Worm (Caenorhabditis elegans) whole organism, young adult: Measurements from ENCODE around the gene sbsp-1.

ENCODE experiments used
- B0019.2 ChIP-seq: fragments of 200-800 bp; sonication (Bioruptor generic); conservative IDR thresholded peaks from 2 replicates; pipeline ENCODE4 v1.3.6; 2022; ENCODE audit warnings: missing genetic modification reagents, missing genetic modification characterization, missing compliant biosample characterization
- B0035.1 ChIP-seq: sonication (generic microtip); optimal IDR thresholded peaks from 2 replicates; lab custom pipeline; 2016; ENCODE audit warnings: missing genetic modification characterization, mild to moderate bottlenecking, missing compliant biosample characterization, missing genotype, missing genetic modification reagents
- B0261.1 ChIP-seq: sonication (generic microtip); optimal IDR thresholded peaks from 2 replicates; lab custom pipeline; 2016; ENCODE audit warnings: mild to moderate bottlenecking, missing genetic modification characterization, moderate library complexity, missing compliant biosample characterization
- D2030.7 ChIP-seq: fragments of 200-800 bp; sonication (Bioruptor generic); IDR thresholded peaks from 2 replicates; pipeline ENCODE4 v1.3.6; 2022; ENCODE audit warnings: missing genetic modification reagents, missing genetic modification characterization, missing compliant biosample characterization
- F22D6.2 ChIP-seq: sonication (generic microtip); optimal IDR thresholded peaks from 2 replicates; lab custom pipeline; 2016; ENCODE audit warnings: mild to moderate bottlenecking, missing genetic modification characterization, missing compliant biosample characterization
- F37B4.10 ChIP-seq: fragments of 200-800 bp; sonication (Bioruptor generic); IDR thresholded peaks from 2 replicates; pipeline ENCODE4 v1.3.6; 2022; ENCODE audit warnings: missing genetic modification characterization, missing compliant biosample characterization
- F39B2.1 ChIP-seq: fragments of 200-800 bp; sonication (Bioruptor generic); IDR thresholded peaks from 2 replicates; pipeline ENCODE4 v1.3.6; 2022; ENCODE audit warnings: missing genetic modification reagents, missing genetic modification characterization, missing compliant biosample characterization
- F49E8.2 ChIP-seq: sonication (generic microtip); optimal IDR thresholded peaks from 3 replicates; lab custom pipeline; 2017; ENCODE audit warnings: missing genetic modification characterization, mild to moderate bottlenecking, missing compliant biosample characterization, antibody characterized with exemption, moderate library complexity; ENCODE audit not compliant: insufficient read depth
- K11D2.4 ChIP-seq: fragments of 200-800 bp; sonication (Bioruptor generic); IDR thresholded peaks from 2 replicates; pipeline ENCODE4 v1.3.6; 2022; ENCODE audit warnings: missing genetic modification reagents, missing genetic modification characterization, missing compliant biosample characterization
- K12H6.12 ChIP-seq: fragments of 200-800 bp; sonication (Bioruptor generic); optimal IDR thresholded peaks from 2 replicates; lab custom pipeline; 2018; ENCODE audit warnings: mild to moderate bottlenecking, missing genetic modification characterization, missing compliant biosample characterization
- T07F8.4 ChIP-seq: sonication (generic microtip); optimal IDR thresholded peaks from 2 replicates; lab custom pipeline; 2016; ENCODE audit warnings: mild to moderate bottlenecking, missing genetic modification characterization, moderate library complexity, missing compliant biosample characterization
- Y95B8A.8 ChIP-seq: fragments of 200-800 bp; sonication (Bioruptor generic); IDR thresholded peaks from 2 replicates; pipeline ENCODE4 v1.3.6; 2022; ENCODE audit warnings: missing genetic modification reagents, missing genetic modification characterization, missing compliant biosample characterization
- ZK185.1 ChIP-seq: sonication (generic microtip); optimal IDR thresholded peaks from 2 replicates; lab custom pipeline; 2016; ENCODE audit warnings: mild to moderate bottlenecking, missing genetic modification characterization, missing compliant biosample characterization; ENCODE audit not compliant: poor library complexity, severe bottlenecking
- akir-1 ChIP-seq: fragments of 200-800 bp; sonication (Bioruptor generic); optimal IDR thresholded peaks from 2 replicates; lab custom pipeline; 2018; ENCODE audit warnings: mild to moderate bottlenecking, missing genetic modification characterization, moderate library complexity, missing compliant biosample characterization
- atf-7 ChIP-seq: sonication (generic microtip); optimal IDR thresholded peaks from 2 replicates; lab custom pipeline; 2017; ENCODE audit warnings: mild to moderate bottlenecking, missing genetic modification characterization, missing compliant biosample characterization
- attf-6 ChIP-seq: fragments of 200-800 bp; sonication (Bioruptor generic); IDR thresholded peaks from 2 replicates; pipeline ENCODE4 v1.3.6; 2022; ENCODE audit warnings: missing genetic modification reagents, missing genetic modification characterization, missing compliant biosample characterization
- bed-2 ChIP-seq: fragments of 200-800 bp; sonication (Bioruptor generic); IDR thresholded peaks from 2 replicates; pipeline ENCODE4 v1.3.6; 2022; ENCODE audit warnings: missing genetic modification reagents, missing genetic modification characterization, missing compliant biosample characterization
- cebp-1 ChIP-seq, 2 experiments: fragments of 200-800 bp in 1 of 2; sonication (Bioruptor generic) in 1 of 2; sonication (generic microtip) in 1 of 2; IDR thresholded peaks in 1 of 2; optimal IDR thresholded peaks in 1 of 2; 2 replicates each; pipeline versions ENCODE4 v1.3.6 to Lab custom; 2017 to 2022; ENCODE audit warnings: missing compliant biosample characterization in 2 of 2, missing genetic modification characterization in 2 of 2, mild to moderate bottlenecking in 1 of 2, missing genetic modification reagents in 1 of 2, moderate library complexity in 1 of 2
- die-1 ChIP-seq: sonication (generic microtip); optimal IDR thresholded peaks from 2 replicates; lab custom pipeline; 2016; ENCODE audit warnings: missing genotype, mild to moderate bottlenecking, missing genetic modification characterization, missing compliant biosample characterization
- dox-1 ChIP-seq: fragments of 200-800 bp; sonication (Bioruptor generic); IDR thresholded peaks from 2 replicates; pipeline ENCODE4 v1.3.6; 2022; ENCODE audit warnings: missing genetic modification reagents, missing genetic modification characterization, missing compliant biosample characterization
- dpff-1 ChIP-seq: sonication (generic microtip); optimal IDR thresholded peaks from 2 replicates; lab custom pipeline; 2017; ENCODE audit warnings: mild to moderate bottlenecking, missing genetic modification characterization, missing compliant biosample characterization
- egrh-3 ChIP-seq: fragments of 200-800 bp; sonication (Bioruptor generic); IDR thresholded peaks from 2 replicates; pipeline ENCODE4 v1.3.6; 2022; ENCODE audit warnings: missing genetic modification reagents, missing genetic modification characterization, missing compliant biosample characterization
- gei-17 ChIP-seq: fragments of 200-800 bp; sonication (Bioruptor generic); optimal IDR thresholded peaks from 2 replicates; lab custom pipeline; 2018; ENCODE audit warnings: mild to moderate bottlenecking, missing genetic modification characterization, missing compliant biosample characterization
- hmg-20 ChIP-seq: fragments of 200-800 bp; sonication (Bioruptor generic); IDR thresholded peaks from 2 replicates; pipeline ENCODE4 v1.3.6; 2022; ENCODE audit warnings: missing genetic modification reagents, missing genetic modification characterization, missing compliant biosample characterization
- lin-40 ChIP-seq: sonication (generic microtip); optimal IDR thresholded peaks from 2 replicates; lab custom pipeline; 2016; ENCODE audit warnings: missing genetic modification characterization, mild to moderate bottlenecking, missing compliant biosample characterization, missing genotype, missing genetic modification reagents
- lin-54 ChIP-seq: fragments of 200-800 bp; sonication (Bioruptor generic); optimal IDR thresholded peaks from 2 replicates; lab custom pipeline; 2018; ENCODE audit warnings: mild to moderate bottlenecking, missing genetic modification characterization, missing compliant biosample characterization
- lir-1 ChIP-seq: fragments of 200-800 bp; sonication (Bioruptor generic); conservative IDR thresholded peaks from 2 replicates; pipeline ENCODE4 v1.3.6; 2022; ENCODE audit warnings: missing genetic modification reagents, missing genetic modification characterization, missing compliant biosample characterization
- lsl-1 ChIP-seq: fragments of 200-800 bp; sonication (Bioruptor generic); optimal IDR thresholded peaks from 2 replicates; lab custom pipeline; 2018; ENCODE audit warnings: mild to moderate bottlenecking, missing genetic modification characterization, moderate library complexity, missing compliant biosample characterization
- madf-3 ChIP-seq: fragments of 200-800 bp; sonication (Bioruptor generic); IDR thresholded peaks from 2 replicates; pipeline ENCODE4 v1.3.6; 2022; ENCODE audit warnings: missing genetic modification reagents, missing genetic modification characterization, missing compliant biosample characterization
- madf-6 ChIP-seq: fragments of 200-800 bp; sonication (Bioruptor generic); IDR thresholded peaks from 2 replicates; pipeline ENCODE4 v1.3.6; 2022; ENCODE audit warnings: missing genetic modification reagents, missing genetic modification characterization, missing compliant biosample characterization
- nfya-2 ChIP-seq: fragments of 200-800 bp; sonication (Bioruptor generic); IDR thresholded peaks from 2 replicates; pipeline ENCODE4 v1.3.6; 2022; ENCODE audit warnings: missing genetic modification reagents, missing genetic modification characterization, missing compliant biosample characterization
- nfyb-1 ChIP-seq: fragments of 200-800 bp; sonication (Bioruptor generic); IDR thresholded peaks from 2 replicates; pipeline ENCODE4 v1.3.6; 2022; ENCODE audit warnings: missing genetic modification reagents, missing genetic modification characterization, missing compliant biosample characterization
- nhr-120 ChIP-seq: fragments of 200-800 bp; sonication (Bioruptor generic); IDR thresholded peaks from 2 replicates; pipeline ENCODE4 v1.3.6; 2022; ENCODE audit warnings: missing genetic modification characterization, missing compliant biosample characterization
- nhr-179 ChIP-seq: sonication (generic microtip); optimal IDR thresholded peaks from 2 replicates; lab custom pipeline; 2016; ENCODE audit warnings: mild to moderate bottlenecking, missing genetic modification characterization, missing compliant biosample characterization
- nhr-27 ChIP-seq: fragments of 200-800 bp; sonication (Bioruptor generic); optimal IDR thresholded peaks from 2 replicates; lab custom pipeline; 2018; ENCODE audit warnings: mild to moderate bottlenecking, missing genetic modification characterization, moderate library complexity, missing compliant biosample characterization
- pha-4 ChIP-seq: fragments of 150-350 bp; sonication (generic microtip); optimal IDR thresholded peaks from 2 replicates; lab custom pipeline; 2014; ENCODE audit warnings: missing biosample characterization, missing genetic modification reagents, missing genetic modification characterization
- rec-8 ChIP-seq, 2 experiments: sonication (generic microtip); optimal IDR thresholded peaks; 2 replicates each; lab custom pipeline; 2016; ENCODE audit warnings: mild to moderate bottlenecking in 2 of 2, missing genetic modification characterization in 2 of 2, missing genetic modification reagents in 2 of 2, missing genotype in 2 of 2, missing biosample characterization in 1 of 2, missing compliant biosample characterization in 1 of 2, moderate library complexity in 1 of 2
- tbx-9 ChIP-seq: sonication (generic microtip); optimal IDR thresholded peaks from 2 replicates; lab custom pipeline; 2016; ENCODE audit warnings: borderline replicate concordance, missing genetic modification characterization, inconsistent platforms, missing compliant biosample characterization
- tlf-1 ChIP-seq: fragments of 200-800 bp; sonication (Bioruptor generic); optimal IDR thresholded peaks from 2 replicates; lab custom pipeline; 2018; ENCODE audit warnings: mild to moderate bottlenecking, missing genetic modification characterization, missing compliant biosample characterization
- unc-130 ChIP-seq: sonication (generic microtip); optimal IDR thresholded peaks from 2 replicates; lab custom pipeline; 2016; ENCODE audit warnings: missing genetic modification reagents, missing genetic modification characterization, missing compliant biosample characterization
- zfh-2 ChIP-seq: fragments of 200-800 bp; sonication (Bioruptor generic); conservative IDR thresholded peaks from 2 replicates; pipeline ENCODE4 v1.3.6; 2022; ENCODE audit warnings: missing genetic modification reagents, missing genetic modification characterization, missing compliant biosample characterization
- ztf-25 ChIP-seq: fragments of 200-800 bp; sonication (Bioruptor generic); IDR thresholded peaks from 2 replicates; pipeline ENCODE4 v1.3.6; 2022; ENCODE audit warnings: missing genetic modification reagents, missing genetic modification characterization, missing compliant biosample characterization
- ztf-26 ChIP-seq: sonication (generic microtip); optimal IDR thresholded peaks from 2 replicates; lab custom pipeline; 2017; ENCODE audit warnings: missing genetic modification characterization, missing compliant biosample characterization

The sbsp-1 gene

DNA sequence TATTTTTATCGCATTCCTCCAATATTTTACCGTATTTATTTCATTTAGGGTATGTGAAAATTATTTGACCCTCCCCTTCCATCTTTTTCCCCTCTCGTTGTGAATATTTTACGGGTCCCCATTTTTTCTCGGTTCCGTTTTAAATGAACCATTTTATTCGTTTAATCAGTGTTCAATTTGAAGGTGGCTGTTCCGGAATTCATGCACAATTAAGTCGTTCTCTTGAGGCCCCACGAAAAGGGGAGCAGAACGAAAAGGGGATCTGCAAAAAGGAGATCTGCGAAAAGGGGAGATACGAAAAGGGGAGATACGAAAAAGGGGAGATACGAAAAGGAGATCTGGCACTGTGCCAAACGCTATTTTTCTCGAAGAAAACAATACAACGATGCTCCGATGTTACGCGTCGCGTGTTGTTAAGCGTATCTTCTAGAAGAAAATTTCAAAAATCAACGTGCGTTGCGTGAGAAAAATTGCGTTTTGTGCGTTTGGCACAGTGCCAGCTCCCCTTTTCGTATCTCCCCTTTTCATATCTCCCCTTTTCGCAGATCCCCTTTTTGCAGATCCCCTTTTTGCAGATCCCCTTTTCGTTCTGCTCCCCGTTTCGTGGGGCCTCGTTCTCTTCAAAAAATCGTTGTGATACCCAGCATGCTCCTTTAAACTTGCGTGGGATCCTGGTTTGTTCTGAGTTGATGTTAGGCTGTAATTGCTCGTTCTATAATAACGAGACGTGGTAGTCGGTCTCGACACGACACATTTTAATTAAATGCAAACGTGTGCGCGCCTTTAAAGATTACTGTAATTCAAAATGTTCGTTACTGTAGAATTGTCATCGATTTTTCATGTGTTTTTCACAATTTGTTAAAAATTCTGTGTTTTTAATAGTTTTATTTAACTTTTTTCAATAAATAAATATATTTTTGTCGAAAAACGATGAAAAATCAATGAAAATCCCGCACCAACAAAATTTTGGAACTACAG, 21.6 kb upstream of the sbsp-1 start (continued):
- TF ChIP-seq B0035.1 (tag; lab: Kevin White, UChicago) (no peak), egrh-3 (GFP tag; lab: Robert Waterston, UW) (peak; percentile 71; the same call in 1 of the 2 replicates), die-1 (tag; lab: Kevin White, UChicago) (peak; percentile 51), akir-1 (GFP tag; lab: Kevin White, UChicago) (no peak), Y95B8A.8 (GFP tag; lab: Robert Waterston, UW) (peak; percentile 97), ztf-25 (GFP tag; lab: Robert Waterston, UW) (peak; percentile 87; the same call in 1 of the 2 replicates), lir-1 (peak; percentile 19; the same call in 1 of the 2 replicates), nhr-27 (tag; lab: Kevin White, UChicago) (no peak), F49E8.2 (tag; lab: Kevin White, UChicago) (no peak), bed-2 (0 out of 2 replicates have a peak, but pooled peaks have one; percentile 8), lin-54 (GFP tag; lab: Kevin White, UChicago) (peak; percentile 56), F22D6.2 (tag; lab: Kevin White, UChicago) (no peak), tlf-1 (GFP tag; lab: Kevin White, UChicago) (no peak), D2030.7 (GFP tag; lab: Robert Waterston, UW) (peak; percentile 93), unc-130 (no peak), K11D2.4 (GFP tag; lab: Robert Waterston, UW) (peak; percentile 44; the same call in 1 of the 2 replicates), tbx-9 (tag; lab: Kevin White, UChicago) (no peak), nfya-2 (GFP tag; lab: Robert Waterston, UW) (0 out of 2 replicates have a peak, but pooled peaks have one; percentile 55)

DNA sequence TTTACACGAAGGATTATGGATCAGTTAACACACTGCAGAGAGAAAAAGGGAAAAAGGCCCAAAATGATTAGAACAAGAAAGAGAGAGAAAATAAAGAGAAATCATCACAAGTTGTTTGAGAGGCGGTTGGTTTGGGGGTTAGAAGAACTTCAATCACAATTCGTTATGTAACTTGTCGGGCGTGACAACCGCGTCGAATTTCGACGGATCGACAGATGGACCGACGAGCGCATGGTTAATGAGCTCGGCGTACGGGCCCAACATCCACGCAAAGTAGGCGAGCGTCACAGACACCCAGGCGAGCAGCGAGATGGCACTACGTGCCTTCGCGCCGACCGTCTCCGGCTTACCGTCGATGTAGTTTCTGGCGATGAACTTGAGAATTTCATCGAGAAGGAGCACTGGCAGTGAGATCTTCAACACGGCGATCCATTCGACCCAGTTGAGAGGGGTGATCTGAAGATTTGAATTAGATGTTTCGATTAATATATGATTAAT, 19.9 kb upstream of the sbsp-1 start:
- TF ChIP-seq F39B2.1 (GFP tag; lab: Robert Waterston, UW): no peak
- TF ChIP-seq lsl-1 (GFP tag; lab: Kevin White, UChicago): no peak
- no peak for TF ChIP-seq gei-17
- no peak for TF ChIP-seq madf-6 (GFP tag; lab: Robert Waterston, UW)
- no peak for TF ChIP-seq D2030.7 (GFP tag; lab: Robert Waterston, UW)
- TF ChIP-seq dox-1 (GFP tag; lab: Robert Waterston, UW): peak; percentile 9; the same call in 1 of the 2 replicates
- TF ChIP-seq K12H6.12 (tag; lab: Kevin White, UChicago): no peak
- no peak for TF ChIP-seq B0261.1 (tag; lab: Kevin White, UChicago)
- no peak for TF ChIP-seq cebp-1 (GFP tag; IDR thresholded peaks at IDR 0.05; lab: Robert Waterston, UW)
- TF ChIP-seq cebp-1 (tag; optimal IDR thresholded peaks at IDR 0.05; lab: Kevin White, UChicago): no peak
- no peak for TF ChIP-seq attf-6 (GFP tag; lab: Robert Waterston, UW)
- TF ChIP-seq nhr-179 (tag; lab: Kevin White, UChicago): no peak
- TF ChIP-seq nhr-120 (GFP tag; lab: Robert Waterston, UW): no peak
- TF ChIP-seq Y95B8A.8 (GFP tag; lab: Robert Waterston, UW): no peak
- no peak for TF ChIP-seq dpff-1 (tag; lab: Kevin White, UChicago)
- no peak for TF ChIP-seq unc-130
- TF ChIP-seq T07F8.4 (tag; lab: Kevin White, UChicago): no peak
- no peak for TF ChIP-seq die-1 (tag; lab: Kevin White, UChicago)
- no peak for TF ChIP-seq F37B4.10 (GFP tag; lab: Robert Waterston, UW)
- TF ChIP-seq hmg-20 (GFP tag; lab: Robert Waterston, UW): no peak
- no peak for TF ChIP-seq lin-40 (tag; lab: Kevin White, UChicago)
- TF ChIP-seq pha-4 (tag; lab: Kevin White, UChicago): no peak
- no peak for TF ChIP-seq ZK185.1 (tag; lab: Kevin White, UChicago)
- TF ChIP-seq nhr-27 (tag; lab: Kevin White, UChicago): peak; percentile 19
- TF ChIP-seq ztf-26 (tag; lab: Kevin White, UChicago): no peak
- no peak for TF ChIP-seq rec-8 (tag; optimal IDR thresholded peaks at IDR 0.05; lab: Kevin White, UChicago)
- no peak for TF ChIP-seq atf-7 (tag; lab: Kevin White, UChicago)
- TF ChIP-seq nfyb-1 (GFP tag; lab: Robert Waterston, UW): 0 out of 2 replicates have a peak, but pooled peaks have one; percentile 49
- no peak for TF ChIP-seq B0019.2
- TF ChIP-seq zfh-2 (GFP tag; lab: Robert Waterston, UW): peak; percentile 66
- TF ChIP-seq madf-3: 0 out of 2 replicates have a peak, but pooled peaks have one; percentile 36
